Worm (Caenorhabditis elegans): ENCODE measurements around the gene twk-49.

ce11 chrII:6498609-6499008 lies 358 bp downstream of the twk-49 start:
- TF ChIP-seq hlh-1 (tag; optimal IDR thresholded peaks at IDR 0.05) (no peak), mls-2 (tag; optimal IDR thresholded peaks at IDR 0.05) (no peak), nhr-12 (tag; optimal IDR thresholded peaks at IDR 0.05) (no peak), tbx-8 (GFP tag; optimal IDR thresholded peaks at IDR 0.05) (no peak), drap-1 (GFP tag; optimal IDR thresholded peaks at IDR 0.05) (no peak), mep-1 (tag; optimal IDR thresholded peaks at IDR 0.05) (no peak), elt-3 (tag; optimal IDR thresholded peaks at IDR 0.05) (no peak), nhr-76 (tag; optimal IDR thresholded peaks at IDR 0.05) (no peak), pha-4 (tag; optimal IDR thresholded peaks at IDR 0.05) (no peak), nhr-237 (tag; optimal IDR thresholded peaks at IDR 0.05) (no peak)

Measured in whole organism, mixed stage, embryonic.